Worm (Caenorhabditis elegans) whole organism, midembryonic: ENCODE results near the gene F33G12.6.

Experiments used
- T22C8.4 ChIP-seq: fragments of 200-800 bp; sonication (Bioruptor generic); IDR thresholded peaks from 2 replicates; pipeline ENCODE4 v1.3.6; 2022; ENCODE audit warnings: missing genetic modification characterization, missing compliant biosample characterization
- flt-1 ChIP-seq: fragments of 200-800 bp; sonication (Bioruptor generic); IDR thresholded peaks from 2 replicates; pipeline ENCODE4 v1.3.6; 2022; ENCODE audit warnings: missing genetic modification characterization, missing compliant biosample characterization
- klf-2 ChIP-seq: fragments of 200-800 bp; sonication (Bioruptor generic); conservative IDR thresholded peaks from 2 replicates; pipeline ENCODE4 v1.3.6; 2022; ENCODE audit warnings: missing genetic modification reagents, missing genetic modification characterization, missing compliant biosample characterization
- med-1 ChIP-seq: sonication (generic microtip); optimal IDR thresholded peaks from 2 replicates; lab custom pipeline; 2017; ENCODE audit warnings: missing genetic modification characterization, mild to moderate bottlenecking, missing compliant biosample characterization, antibody characterized with exemption, missing genetic modification reagents; ENCODE audit not compliant: insufficient read depth
- ztf-23 ChIP-seq: fragments of 200-800 bp; sonication (Bioruptor generic); IDR thresholded peaks from 2 replicates; pipeline ENCODE4 v1.3.6; 2022; ENCODE audit warnings: missing genetic modification reagents, missing genetic modification characterization, missing compliant biosample characterization

- TF ChIP-seq flt-1 (GFP tag; lab: Robert Waterston, UW) (no peak), T22C8.4 (GFP tag; lab: Robert Waterston, UW) (no peak), ztf-23 (GFP tag; lab: Robert Waterston, UW) (no peak), klf-2 (GFP tag; lab: Robert Waterston, UW) (no peak), med-1 (GFP tag; lab: Kevin White, UChicago) (no peak)
Observed at ce11 chrII:5071265-5071664, 21.6 kb downstream of the F33G12.6 start, which contains the start of gene C27A2.7.
